Fruit fly (Drosophila melanogaster) whole organism, wandering third instar larva: Measurements from ENCODE around the gene arm.

Experiments
- CrebA ChIP-seq: fragments of 200-800 bp; sonication (Bioruptor generic); optimal IDR thresholded peaks from 2 replicates; lab custom pipeline; 2016; ENCODE audit warnings: missing biosample characterization, mild to moderate bottlenecking, missing genetic modification characterization, borderline replicate concordance
- Dif ChIP-seq: fragments of 200-275, 200-300 bp; sonication (Bioruptor generic); optimal IDR thresholded peaks from 2 replicates; lab custom pipeline; 2018; ENCODE audit warnings: missing biosample characterization, missing genetic modification characterization; ENCODE audit not compliant: partially characterized antibody
- GATAd ChIP-seq: sonication (Bioruptor generic); optimal IDR thresholded peaks from 2 replicates; lab custom pipeline; 2016; ENCODE audit warnings: missing biosample characterization, missing genetic modification characterization
- HLH106 ChIP-seq: fragments of 200-800 bp; optimal IDR thresholded peaks from 3 replicates; lab custom pipeline; 2019; ENCODE audit warnings: missing biosample characterization, mild to moderate bottlenecking, missing genetic modification characterization, moderate library complexity
- Hnf4 ChIP-seq: fragments of 200-800 bp; sonication (Bioruptor generic); optimal IDR thresholded peaks from 2 replicates; lab custom pipeline; 2016; ENCODE audit warnings: missing biosample characterization, mild to moderate bottlenecking, missing genetic modification characterization
- Hr78 ChIP-seq: fragments of >200 bp; optimal IDR thresholded peaks from 2 replicates; lab custom pipeline; 2017; ENCODE audit warnings: missing biosample characterization, missing genetic modification characterization
- Hr83 ChIP-seq: fragments of 200-300 bp; sonication (Bioruptor generic); optimal IDR thresholded peaks from 2 replicates; lab custom pipeline; 2016; ENCODE audit warnings: missing biosample characterization, mild to moderate bottlenecking, missing genetic modification characterization, moderate library complexity; ENCODE audit not compliant: poor library complexity, severe bottlenecking
- Myc ChIP-seq: fragments of >200 bp; optimal IDR thresholded peaks from 2 replicates; lab custom pipeline; 2017
- N ChIP-seq: fragments of >200 bp; optimal IDR thresholded peaks from 2 replicates; lab custom pipeline; 2018; ENCODE audit warnings: missing biosample characterization, missing external identifiers, missing genetic modification characterization
- OdsH ChIP-seq: fragments of 200-800 bp; sonication (Bioruptor generic); optimal IDR thresholded peaks from 2 replicates; lab custom pipeline; 2016; ENCODE audit warnings: missing biosample characterization, mild to moderate bottlenecking, missing genetic modification characterization
- Rel ChIP-seq, 2 experiments: fragments of 200-800 bp; sonication (Bioruptor generic) in 1 of 2; optimal IDR thresholded peaks; 2 replicates in 1 of 2; 3 replicates in 1 of 2; lab custom pipeline; 2016 to 2019; ENCODE audit warnings: mild to moderate bottlenecking in 2 of 2, missing biosample characterization in 2 of 2, missing genetic modification characterization in 2 of 2, moderate library complexity in 1 of 2
- Sp1 ChIP-seq: fragments of 200-800 bp; sonication (Bioruptor generic); optimal IDR thresholded peaks from 3 replicates; lab custom pipeline; 2019; ENCODE audit warnings: missing biosample characterization, mild to moderate bottlenecking, missing genetic modification characterization, moderate library complexity
- Vsx2 ChIP-seq: fragments of 200-300, 225-300 bp; sonication (Bioruptor generic); optimal IDR thresholded peaks from 2 replicates; lab custom pipeline; 2018; ENCODE audit warnings: missing biosample characterization, missing genetic modification characterization; ENCODE audit not compliant: partially characterized antibody
- br ChIP-seq: fragments of 200-800 bp; sonication (Bioruptor generic); optimal IDR thresholded peaks from 2 replicates; lab custom pipeline; 2016; ENCODE audit warnings: missing biosample characterization, missing genetic modification characterization
- brk ChIP-seq: fragments of 200-800 bp; sonication (Bioruptor generic); optimal IDR thresholded peaks from 2 replicates; lab custom pipeline; 2016; ENCODE audit warnings: missing biosample characterization, mild to moderate bottlenecking, missing genetic modification characterization
- dl ChIP-seq, 2 experiments: fragments of 175-275, 200-275 bp in 1 of 2; fragments of 200-275 bp in 1 of 2; sonication (Bioruptor generic); optimal IDR thresholded peaks; lab custom pipeline; 2018; ENCODE audit warnings: mild to moderate bottlenecking in 2 of 2, missing biosample characterization in 2 of 2, missing genetic modification characterization in 2 of 2, moderate library complexity in 2 of 2; ENCODE audit not compliant: partially characterized antibody in 2 of 2, insufficient read depth in 1 of 2
- dmrt93B ChIP-seq: fragments of 200-800 bp; sonication (Bioruptor generic); optimal IDR thresholded peaks from 2 replicates; lab custom pipeline; 2018; ENCODE audit warnings: missing biosample characterization, mild to moderate bottlenecking, missing genetic modification characterization
- dsf ChIP-seq: sonication (Bioruptor generic); optimal IDR thresholded peaks from 2 replicates; lab custom pipeline; 2016; ENCODE audit warnings: missing biosample characterization, missing genetic modification characterization, borderline replicate concordance
- ey ChIP-seq: fragments of 200-800 bp; sonication (Bioruptor generic); optimal IDR thresholded peaks from 2 replicates; lab custom pipeline; 2016; ENCODE audit warnings: missing biosample characterization, missing genetic modification characterization
- foxo ChIP-seq, 2 experiments: fragments of 200-800 bp; sonication (Bioruptor generic); optimal IDR thresholded peaks; 2 replicates in 1 of 2; 3 replicates in 1 of 2; lab custom pipeline; 2016 to 2017; ENCODE audit warnings: missing biosample characterization in 2 of 2, missing genetic modification characterization in 2 of 2
- fru ChIP-seq: fragments of 200-800 bp; sonication (Bioruptor generic); optimal IDR thresholded peaks from 3 replicates; lab custom pipeline; 2016; ENCODE audit warnings: missing biosample characterization, mild to moderate bottlenecking, missing genetic modification characterization
- h ChIP-seq: fragments of 200-800 bp; sonication (Bioruptor generic); optimal IDR thresholded peaks from 3 replicates; lab custom pipeline; 2016; ENCODE audit warnings: missing biosample characterization, mild to moderate bottlenecking, missing genetic modification characterization
- jim ChIP-seq: fragments of 175-275, 200-325 bp; sonication (Bioruptor generic); optimal IDR thresholded peaks from 2 replicates; lab custom pipeline; 2016; ENCODE audit warnings: missing biosample characterization, mild to moderate bottlenecking, missing genetic modification characterization
- pan ChIP-seq: fragments of >200 bp; optimal IDR thresholded peaks from 2 replicates; lab custom pipeline; 2017
- psq ChIP-seq: fragments of 200-800 bp; sonication (Bioruptor generic); optimal IDR thresholded peaks from 3 replicates; lab custom pipeline; 2017; ENCODE audit warnings: missing biosample characterization, mild to moderate bottlenecking, missing genetic modification characterization, moderate library complexity
- rgr ChIP-seq: fragments of 200-800 bp; sonication (Bioruptor generic); optimal IDR thresholded peaks from 3 replicates; lab custom pipeline; 2016; ENCODE audit warnings: missing biosample characterization, mild to moderate bottlenecking, missing genetic modification characterization
- sage ChIP-seq: fragments of 200-800 bp; sonication (Bioruptor generic); optimal IDR thresholded peaks from 2 replicates; lab custom pipeline; 2016; ENCODE audit warnings: missing biosample characterization, mild to moderate bottlenecking, missing genetic modification characterization
- sv ChIP-seq: fragments of 200-800 bp; sonication (Bioruptor generic); optimal IDR thresholded peaks from 3 replicates; lab custom pipeline; 2016; ENCODE audit warnings: missing biosample characterization, missing genetic modification characterization
- woc ChIP-seq: sonication (Bioruptor generic); optimal IDR thresholded peaks from 2 replicates; lab custom pipeline; 2016; ENCODE audit warnings: missing biosample characterization, mild to moderate bottlenecking, missing genetic modification characterization

Gene arm

DNA sequence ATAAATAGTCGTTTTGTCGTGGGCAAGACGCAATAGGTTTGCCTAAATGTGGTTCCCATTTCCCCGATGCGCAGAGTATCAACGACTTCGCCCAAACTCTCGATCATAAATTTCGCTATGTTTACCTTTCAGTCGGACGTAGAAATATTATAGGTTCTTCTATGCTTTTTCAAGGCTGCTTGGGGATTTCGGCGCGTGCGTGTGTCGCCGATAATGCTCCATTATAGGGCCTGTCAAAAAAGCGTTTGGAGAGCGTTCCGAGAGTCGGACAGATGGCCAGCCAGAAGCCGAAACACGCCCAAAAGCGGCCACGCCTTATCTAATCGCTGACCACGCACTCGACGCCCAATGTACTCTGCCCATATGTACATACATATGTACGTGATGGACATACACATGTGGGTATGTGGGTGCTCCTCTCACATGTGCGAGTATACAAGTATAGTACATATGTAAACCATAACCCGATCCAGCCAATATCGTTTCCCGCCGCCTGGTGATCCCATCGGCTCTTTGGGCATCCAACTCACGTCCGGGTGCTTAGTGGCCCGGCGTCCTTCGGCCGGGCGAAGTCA, 51.7 kb downstream of the arm start:
- no peak for TF ChIP-seq Vsx2 (GFP tag; lab: Kevin White, UChicago)
- TF ChIP-seq N: no peak
- no peak for TF ChIP-seq pan
- no peak for TF ChIP-seq br
- TF ChIP-seq sv (GFP tag; lab: Kevin White, UChicago): no peak
- TF ChIP-seq ey: no peak
- no peak for TF ChIP-seq CrebA
- TF ChIP-seq h (GFP tag; lab: Kevin White, UChicago): no peak
- no peak for TF ChIP-seq GATAd (GFP tag; lab: Kevin White, UChicago)
- TF ChIP-seq rgr: no peak
- TF ChIP-seq jim: no peak
- TF ChIP-seq psq (GFP tag; lab: Kevin White, UChicago): no peak
- TF ChIP-seq Sp1 (GFP tag; lab: Kevin White, UChicago): no peak

DNA sequence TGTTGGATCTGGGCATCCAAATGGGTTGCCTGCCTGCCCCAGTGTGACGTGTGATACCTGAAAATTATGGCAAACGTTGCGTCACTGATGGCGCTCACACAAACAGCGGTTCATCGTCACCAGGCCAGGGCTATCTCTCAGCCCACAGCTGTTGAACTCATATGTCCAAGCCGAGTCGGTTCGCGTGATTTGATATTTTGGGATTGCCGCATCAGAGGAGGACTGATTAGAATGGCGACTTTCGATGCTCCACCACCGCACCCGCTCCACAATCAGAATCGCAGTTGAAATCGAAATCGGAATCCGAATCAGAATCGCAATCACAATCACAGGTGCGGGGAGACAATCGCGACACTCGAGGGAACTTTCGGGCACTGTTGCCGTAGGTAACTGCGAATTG, 52.7 kb downstream of the arm start:
- no peak for TF ChIP-seq h (GFP tag; lab: Kevin White, UChicago)
- no peak for TF ChIP-seq Rel (GFP tag; optimal IDR thresholded peaks at IDR 0.05; lab: Kevin White, UChicago)
- peak; percentile 8 for TF ChIP-seq Rel (tag; optimal IDR thresholded peaks at IDR 0.05; lab: Kevin White, UChicago)

DNA sequence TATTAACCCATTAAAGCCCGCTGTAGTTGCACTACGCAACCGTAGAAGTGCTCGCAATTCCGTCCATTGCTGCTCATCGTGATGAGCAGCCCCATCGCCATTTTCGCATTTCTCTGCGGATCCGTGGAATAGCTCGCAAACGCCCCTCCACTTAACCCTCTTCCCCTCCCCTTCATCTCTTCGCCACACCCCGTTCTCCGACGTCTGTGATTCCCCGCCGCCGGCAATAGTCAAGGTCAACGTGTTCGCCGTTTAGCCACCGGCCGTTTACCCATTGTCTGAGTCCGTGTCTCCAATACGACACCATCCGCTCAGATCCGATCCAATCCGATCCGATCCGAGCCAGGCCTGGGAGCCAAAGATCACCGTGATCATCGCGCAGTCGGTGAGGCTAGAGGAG, 54.1 kb downstream of the arm start:
- TF ChIP-seq fru: no peak
- no peak for TF ChIP-seq Rel (GFP tag; optimal IDR thresholded peaks at IDR 0.05; lab: Kevin White, UChicago)
- TF ChIP-seq Rel (tag; optimal IDR thresholded peaks at IDR 0.05; lab: Kevin White, UChicago): peak; percentile 83

DNA sequence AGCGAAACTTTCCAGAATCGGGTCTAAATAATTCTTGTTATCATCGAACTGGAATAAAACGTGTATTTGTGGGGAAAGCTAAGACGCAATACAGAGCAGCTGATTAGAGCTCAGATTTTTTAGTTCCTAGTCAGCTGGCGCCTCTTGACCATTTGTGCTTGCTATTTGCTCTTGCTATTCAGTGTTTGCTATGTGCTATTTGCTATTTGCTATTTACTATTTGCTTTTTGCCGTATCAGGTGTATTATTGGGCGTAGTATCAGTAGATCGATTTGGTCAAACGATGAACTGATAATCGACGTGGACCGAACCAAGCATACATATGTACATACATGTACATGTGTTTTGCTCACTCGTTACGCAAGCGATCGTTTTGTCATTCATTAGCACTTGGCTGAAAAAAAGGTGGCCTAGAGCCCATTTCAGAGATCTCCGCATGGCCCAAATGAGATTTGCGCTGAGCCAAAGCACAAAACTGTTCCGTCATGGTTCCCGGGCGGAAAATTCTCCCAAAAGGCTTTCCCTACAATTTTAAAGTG, 55.0 kb downstream of the arm start:
- no peak for TF ChIP-seq sage (GFP tag; lab: Kevin White, UChicago)
- no peak for TF ChIP-seq HLH106 (tag; lab: Kevin White, UChicago)
- TF ChIP-seq brk (GFP tag; lab: Kevin White, UChicago): no peak
- no peak for TF ChIP-seq N
- TF ChIP-seq rgr: no peak
- TF ChIP-seq dmrt93B (GFP tag; lab: Kevin White, UChicago): no peak
- no peak for TF ChIP-seq OdsH (GFP tag; lab: Kevin White, UChicago)
- no peak for TF ChIP-seq Hnf4
- TF ChIP-seq dl (GFP tag; optimal IDR thresholded peaks at IDR 0.05; lab: Kevin White, UChicago; ENCODE audit: insufficient read depth in 1 of 2, partially characterized antibody in 2 of 2): no peak
- no peak for TF ChIP-seq Vsx2 (GFP tag; lab: Kevin White, UChicago)
- no peak for TF ChIP-seq Hr78 (GFP tag; lab: Kevin White, UChicago)
- no peak for TF ChIP-seq psq (GFP tag; lab: Kevin White, UChicago)
- TF ChIP-seq dsf (GFP tag; lab: Kevin White, UChicago): no peak
- no peak for TF ChIP-seq Sp1 (GFP tag; lab: Kevin White, UChicago)
- no peak for TF ChIP-seq woc (GFP tag; lab: Kevin White, UChicago)
- no peak for TF ChIP-seq foxo (GFP tag; optimal IDR thresholded peaks at IDR 0.05; lab: Kevin White, UChicago)
- no peak for TF ChIP-seq Myc (lab: Kevin White, UChicago)

DNA sequence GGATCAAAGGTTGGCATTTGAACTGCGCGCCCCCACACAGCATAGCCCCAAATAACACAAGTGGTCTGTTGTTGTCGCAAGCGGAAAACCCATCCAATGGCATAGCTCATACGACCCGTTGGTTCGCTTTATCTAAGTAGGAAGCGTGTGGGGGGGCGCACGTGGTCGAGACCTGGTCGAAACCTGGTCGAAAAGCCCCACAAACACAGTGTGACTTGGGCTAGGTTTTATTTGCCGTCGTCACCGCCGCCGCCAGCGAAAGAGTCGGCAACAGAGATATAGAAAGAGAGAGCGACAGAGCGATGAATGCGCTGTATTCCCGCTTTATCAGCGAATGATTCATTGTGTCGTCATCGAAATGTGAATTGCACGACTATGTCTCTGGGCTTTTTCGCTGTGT, 57.6 kb downstream of the arm start:
- no peak for TF ChIP-seq Rel (GFP tag; optimal IDR thresholded peaks at IDR 0.05; lab: Kevin White, UChicago)
- TF ChIP-seq Rel (tag; optimal IDR thresholded peaks at IDR 0.05; lab: Kevin White, UChicago): peak; percentile 41
- TF ChIP-seq Dif: no peak
- TF ChIP-seq HLH106 (tag; lab: Kevin White, UChicago): no peak
- TF ChIP-seq Hr83 (GFP tag; lab: Kevin White, UChicago): no peak
- TF ChIP-seq, all 38 proteins: peak for 1
